Fruit fly (Drosophila melanogaster) whole organism, prepupa: Measurements from ENCODE around the gene Msp300.
A peak's percentile ranks its signal among the peaks of the same experiment; 100 is the strongest.

Experiments used
- Blimp-1 ChIP-seq: fragments of 200-800 bp; sonication (Bioruptor generic); optimal IDR thresholded peaks from 3 replicates; lab custom pipeline; 2017; ENCODE audit warnings: missing biosample characterization, missing genetic modification characterization, mild to moderate bottlenecking, moderate library complexity, missing genetic modification reagents
- CG10631 ChIP-seq: fragments of 200-800 bp; sonication (Bioruptor generic); optimal IDR thresholded peaks from 2 replicates; lab custom pipeline; 2016; ENCODE audit warnings: missing biosample characterization, missing genetic modification characterization
- CG11294 ChIP-seq: fragments of 200-800 bp; sonication (Bioruptor generic); IDR thresholded peaks from 2 replicates; pipeline ENCODE4 v1.3.6; 2022; ENCODE audit warnings: missing biosample characterization, missing genetic modification characterization
- CG11762 ChIP-seq: fragments of 200-800 bp; sonication (Bioruptor generic); optimal IDR thresholded peaks from 3 replicates; lab custom pipeline; 2016; ENCODE audit warnings: missing biosample characterization, missing genetic modification characterization; ENCODE audit not compliant: insufficient read depth
- CG1621 ChIP-seq: fragments of 200-800 bp; sonication (Bioruptor generic); optimal IDR thresholded peaks from 3 replicates; lab custom pipeline; 2018; ENCODE audit warnings: missing biosample characterization, mild to moderate bottlenecking, missing genetic modification characterization
- CG16779 ChIP-seq: fragments of 200-800 bp; sonication (Bioruptor generic); optimal IDR thresholded peaks from 3 replicates; lab custom pipeline; 2017; ENCODE audit warnings: missing biosample characterization, mild to moderate bottlenecking, missing genetic modification characterization
- CG3032 ChIP-seq: fragments of 200-800 bp; optimal IDR thresholded peaks from 2 replicates; lab custom pipeline; 2019; ENCODE audit warnings: missing biosample characterization, mild to moderate bottlenecking, missing genetic modification characterization, moderate library complexity
- CG31627 ChIP-seq: fragments of 200-800 bp; sonication (Bioruptor generic); optimal IDR thresholded peaks from 3 replicates; lab custom pipeline; 2016; ENCODE audit warnings: missing biosample characterization, missing genetic modification characterization
- CG4318 ChIP-seq: fragments of 200-800 bp; sonication (Bioruptor generic); optimal IDR thresholded peaks from 3 replicates; lab custom pipeline; 2017; ENCODE audit warnings: missing biosample characterization, mild to moderate bottlenecking, missing genetic modification characterization
- CG6163 ChIP-seq: fragments of 200-800 bp; sonication (Bioruptor generic); IDR thresholded peaks from 3 replicates; pipeline ENCODE4 v1.3.6; 2022; ENCODE audit warnings: missing biosample characterization, missing genetic modification characterization
- CG6276 ChIP-seq: fragments of 200-800 bp; sonication (Bioruptor generic); optimal IDR thresholded peaks from 2 replicates; lab custom pipeline; 2017; ENCODE audit warnings: missing biosample characterization, mild to moderate bottlenecking, missing genetic modification characterization
- CG6792 ChIP-seq: fragments of 200-800 bp; sonication (Bioruptor generic); optimal IDR thresholded peaks from 3 replicates; lab custom pipeline; 2016; ENCODE audit warnings: missing biosample characterization, missing genetic modification characterization
- CG6854 ChIP-seq: fragments of 200-800 bp; sonication (Bioruptor generic); optimal IDR thresholded peaks from 2 replicates; lab custom pipeline; 2017; ENCODE audit warnings: missing biosample characterization, mild to moderate bottlenecking, missing genetic modification characterization
- CG8119 ChIP-seq: fragments of 200-800 bp; sonication (Bioruptor generic); IDR thresholded peaks from 3 replicates; pipeline ENCODE4 v1.3.6; 2022; ENCODE audit warnings: missing biosample characterization, missing genetic modification characterization
- CG8632 ChIP-seq: fragments of 200-800 bp; sonication (Bioruptor generic); optimal IDR thresholded peaks from 3 replicates; lab custom pipeline; 2016; ENCODE audit warnings: missing biosample characterization, missing genetic modification characterization
- CG9139 ChIP-seq: fragments of 200-800 bp; sonication (Bioruptor generic); optimal IDR thresholded peaks from 3 replicates; lab custom pipeline; 2017; ENCODE audit warnings: missing biosample characterization, mild to moderate bottlenecking, missing genetic modification characterization
- Eip75B ChIP-seq: fragments of 200-800 bp; sonication (Bioruptor generic); optimal IDR thresholded peaks from 3 replicates; lab custom pipeline; 2016; ENCODE audit warnings: missing biosample characterization, missing genetic modification characterization
- Eip78C ChIP-seq: fragments of 200-800 bp; sonication (Bioruptor generic); peaks from one replicate; lab custom pipeline; 2016; ENCODE audit warnings: missing biosample characterization, missing genetic modification characterization
- Ets96B ChIP-seq: fragments of 200-800 bp; optimal IDR thresholded peaks from 2 replicates; lab custom pipeline; 2019; ENCODE audit warnings: missing biosample characterization, mild to moderate bottlenecking, missing genetic modification characterization, moderate library complexity
- Hr38 ChIP-seq: sonication (Bioruptor generic); optimal IDR thresholded peaks from 2 replicates; lab custom pipeline; 2016; ENCODE audit warnings: missing biosample characterization, missing genetic modification characterization
- Hr39 ChIP-seq: fragments of 200-800 bp; sonication (Bioruptor generic); optimal IDR thresholded peaks from 2 replicates; lab custom pipeline; 2016; ENCODE audit warnings: missing biosample characterization, missing genetic modification characterization
- Lpt ChIP-seq: fragments of 200-800 bp; sonication (Bioruptor generic); optimal IDR thresholded peaks from 3 replicates; lab custom pipeline; 2016; ENCODE audit warnings: missing biosample characterization, missing genetic modification characterization
- Met ChIP-seq: fragments of 200-800 bp; sonication (Bioruptor generic); optimal IDR thresholded peaks from 3 replicates; lab custom pipeline; 2016; ENCODE audit warnings: missing biosample characterization, missing genetic modification characterization
- OdsH ChIP-seq: fragments of 200-800 bp; sonication (Bioruptor generic); optimal IDR thresholded peaks from 3 replicates; lab custom pipeline; 2016; ENCODE audit warnings: missing biosample characterization, missing genetic modification characterization
- Smox ChIP-seq: fragments of 200-800 bp; sonication (Bioruptor generic); optimal IDR thresholded peaks from 3 replicates; lab custom pipeline; 2016; ENCODE audit warnings: missing biosample characterization, missing genetic modification characterization
- Sox102F ChIP-seq: fragments of 200-800 bp; sonication (Bioruptor generic); optimal IDR thresholded peaks from 2 replicates; lab custom pipeline; 2016; ENCODE audit warnings: missing biosample characterization, mild to moderate bottlenecking, missing genetic modification characterization
- acj6 ChIP-seq: fragments of 200-800 bp; sonication (Bioruptor generic); optimal IDR thresholded peaks from 3 replicates; lab custom pipeline; 2016; ENCODE audit warnings: missing biosample characterization, missing genetic modification characterization
- cyc ChIP-seq: fragments of 200-800 bp; sonication (Bioruptor generic); optimal IDR thresholded peaks from 3 replicates; lab custom pipeline; 2016; ENCODE audit warnings: missing biosample characterization, missing genetic modification characterization
- dac ChIP-seq: fragments of 200-800 bp; sonication (Bioruptor generic); optimal IDR thresholded peaks from 2 replicates; lab custom pipeline; 2017; ENCODE audit warnings: missing biosample characterization, mild to moderate bottlenecking, missing genetic modification characterization
- dsx ChIP-seq: fragments of 200-800 bp; optimal IDR thresholded peaks from 3 replicates; lab custom pipeline; 2019; ENCODE audit warnings: missing biosample characterization, mild to moderate bottlenecking, missing genetic modification characterization, moderate library complexity; ENCODE audit not compliant: poor library complexity, severe bottlenecking
- esn ChIP-seq: fragments of 200-800 bp; sonication (Bioruptor generic); optimal IDR thresholded peaks from 2 replicates; lab custom pipeline; 2016; ENCODE audit warnings: missing biosample characterization, mild to moderate bottlenecking, missing genetic modification characterization, moderate library complexity
- fd59A ChIP-seq: fragments of 200-800 bp; sonication (Bioruptor generic); optimal IDR thresholded peaks from 2 replicates; lab custom pipeline; 2017; ENCODE audit warnings: missing biosample characterization, mild to moderate bottlenecking, missing genetic modification characterization, missing genetic modification reagents
- fkh ChIP-seq: fragments of 200-800 bp; sonication (Bioruptor generic); optimal IDR thresholded peaks from 3 replicates; lab custom pipeline; 2017; ENCODE audit warnings: missing biosample characterization, mild to moderate bottlenecking, missing genetic modification characterization, moderate library complexity
- lz ChIP-seq: fragments of 200-800 bp; sonication (Bioruptor generic); optimal IDR thresholded peaks from 3 replicates; lab custom pipeline; 2016; ENCODE audit warnings: missing biosample characterization, missing genetic modification characterization
- net ChIP-seq: fragments of 200-800 bp; sonication (Bioruptor generic); optimal IDR thresholded peaks from 3 replicates; lab custom pipeline; 2016; ENCODE audit warnings: missing biosample characterization, missing genetic modification characterization
- pdm3 ChIP-seq: fragments of 200-800 bp; sonication (Bioruptor generic); optimal IDR thresholded peaks from 3 replicates; lab custom pipeline; 2016; ENCODE audit warnings: missing biosample characterization, missing genetic modification characterization
- salr ChIP-seq, 2 experiments: fragments of 200-800 bp; sonication (Bioruptor generic); optimal IDR thresholded peaks; 3 replicates each; lab custom pipeline; 2016 to 2018; ENCODE audit warnings: missing biosample characterization in 2 of 2, missing genetic modification characterization in 2 of 2, mild to moderate bottlenecking in 1 of 2
- spab ChIP-seq: fragments of 200-800 bp; sonication (Bioruptor generic); optimal IDR thresholded peaks from 2 replicates; lab custom pipeline; 2017; ENCODE audit warnings: missing biosample characterization, mild to moderate bottlenecking, missing genetic modification characterization, missing genetic modification reagents
- ss ChIP-seq, 2 experiments: fragments of 200-800 bp; sonication (Bioruptor generic); optimal IDR thresholded peaks; 2 replicates in 1 of 2; 3 replicates in 1 of 2; lab custom pipeline; 2017 to 2018; ENCODE audit warnings: mild to moderate bottlenecking in 2 of 2, missing biosample characterization in 2 of 2, missing genetic modification characterization in 2 of 2, moderate library complexity in 1 of 2
- svp ChIP-seq: fragments of 200-800 bp; sonication (Bioruptor generic); peaks from one replicate; lab custom pipeline; 2016; ENCODE audit warnings: missing biosample characterization, missing genetic modification characterization
- topi ChIP-seq: fragments of 200-800 bp; sonication (Bioruptor generic); optimal IDR thresholded peaks from 3 replicates; lab custom pipeline; 2016; ENCODE audit warnings: missing biosample characterization, missing genetic modification characterization
- vri ChIP-seq: fragments of 200-800 bp; sonication (Bioruptor generic); optimal IDR thresholded peaks from 3 replicates; lab custom pipeline; 2016; ENCODE audit warnings: missing biosample characterization, mild to moderate bottlenecking, missing genetic modification characterization

Msp300 gene

DNA sequence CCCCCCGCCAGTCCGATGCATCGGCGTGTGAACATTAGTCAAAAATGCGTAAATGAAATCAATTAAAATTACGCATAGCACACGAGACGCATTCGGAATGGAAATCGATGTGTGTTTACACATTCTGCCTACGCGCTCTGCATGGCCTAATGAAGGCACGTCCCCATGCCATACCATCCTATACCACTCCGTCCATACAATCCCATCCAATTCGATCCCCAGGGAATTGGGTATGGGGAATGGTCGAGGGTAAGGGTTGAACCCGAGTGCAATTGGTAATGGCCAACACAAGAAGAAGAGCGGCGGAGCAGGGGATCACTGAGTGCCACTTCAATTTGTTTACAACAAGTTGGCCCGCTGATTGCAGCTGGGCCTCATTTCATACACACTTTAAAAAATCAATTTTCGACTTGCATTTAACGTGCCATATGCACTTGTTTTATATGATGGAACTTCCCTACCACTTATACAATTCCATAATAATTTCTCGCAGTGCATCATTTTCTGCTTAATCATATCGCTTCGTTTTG is 144.8 kb downstream of the Msp300 start (continued):
- TF ChIP-seq CG1621 (tag; lab: Kevin White, UChicago) = no peak
- TF ChIP-seq spab (GFP tag; lab: Kevin White, UChicago) = peak; percentile 15
- TF ChIP-seq, all 60 proteins: peak for 31

DNA sequence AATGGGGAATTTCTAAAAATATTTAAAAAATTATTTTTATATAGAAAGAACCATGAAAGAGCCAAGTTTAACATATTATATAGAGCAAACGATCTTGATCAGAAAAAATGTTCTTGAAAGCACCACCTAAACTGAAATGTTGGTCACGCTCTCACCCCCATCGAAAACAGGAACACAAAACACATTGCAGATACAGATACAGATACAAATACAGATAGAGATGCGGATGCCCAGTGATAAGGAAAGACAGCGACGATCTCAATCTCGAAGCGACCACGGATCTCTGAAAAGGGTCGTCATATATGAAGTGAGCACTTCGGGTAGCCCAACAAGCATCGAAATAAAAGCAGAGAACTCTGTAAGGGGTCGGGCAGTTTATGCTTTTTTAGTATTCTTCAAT is 146.7 kb downstream of the Msp300 start:
- TF ChIP-seq CG6792 (GFP tag; lab: Kevin White, UChicago) (no peak), Hr38 (GFP tag; lab: Kevin White, UChicago) (no peak), cyc (GFP tag; lab: Kevin White, UChicago) (no peak), Lpt (GFP tag; lab: Kevin White, UChicago) (no peak), CG16779 (tag; lab: Kevin White, UChicago) (no peak), salr (GFP tag; optimal IDR thresholded peaks at IDR 0.05; lab: Kevin White, UChicago) (no peak), fkh (GFP tag; lab: Kevin White, UChicago) (no peak), lz (GFP tag; lab: Kevin White, UChicago) (no peak), CG6854 (GFP tag; lab: Kevin White, UChicago) (no peak), topi (GFP tag; lab: Kevin White, UChicago) (no peak), Smox (GFP tag; lab: Kevin White, UChicago) (no peak), Sox102F (GFP tag; lab: Kevin White, UChicago) (peak; percentile 6), CG31627 (GFP tag; lab: Kevin White, UChicago) (no peak), fd59A (GFP tag; lab: Kevin White, UChicago) (no peak), CG11294 (no peak), ss (GFP tag; optimal IDR thresholded peaks at IDR 0.05; lab: Kevin White, UChicago) (no peak), OdsH (GFP tag; lab: Kevin White, UChicago) (no peak), acj6 (GFP tag; lab: Kevin White, UChicago) (no peak), Met (peak; percentile 11), CG8119 (GFP tag; lab: Robert Waterston, UW) (no peak), vri (GFP tag; lab: Kevin White, UChicago) (peak; percentile 52), Eip78C (GFP tag; lab: Kevin White, UChicago) (peak; percentile 9), CG10631 (GFP tag; lab: Kevin White, UChicago) (no peak), dsx (GFP tag; lab: Kevin White, UChicago) (no peak), esn (GFP tag; lab: Kevin White, UChicago) (peak; percentile 23), CG4318 (no peak), CG3032 (tag; lab: Kevin White, UChicago) (no peak)
- TF ChIP-seq, all 60 proteins: peak for 5

dm6 chr2L:5247812-5248211 is 147.1 kb downstream of the Msp300 start:
- TF ChIP-seq svp (GFP tag; lab: Kevin White, UChicago) (peak; percentile 53), CG8119 (GFP tag; lab: Robert Waterston, UW) (no peak), Eip75B (GFP tag; lab: Kevin White, UChicago) (no peak), salr (GFP tag; optimal IDR thresholded peaks at IDR 0.05; lab: Kevin White, UChicago) (no peak), fkh (GFP tag; lab: Kevin White, UChicago) (no peak), spab (GFP tag; lab: Kevin White, UChicago) (no peak), dac (GFP tag; lab: Kevin White, UChicago) (no peak)

- no peak for TF ChIP-seq CG4318
- TF ChIP-seq spab (GFP tag; lab: Kevin White, UChicago) = no peak
- no peak for TF ChIP-seq lz (GFP tag; lab: Kevin White, UChicago)
- TF ChIP-seq esn (GFP tag; lab: Kevin White, UChicago) = no peak
Measured at dm6 chr2L:5248582-5248981, 147.9 kb downstream of the Msp300 start.

DNA sequence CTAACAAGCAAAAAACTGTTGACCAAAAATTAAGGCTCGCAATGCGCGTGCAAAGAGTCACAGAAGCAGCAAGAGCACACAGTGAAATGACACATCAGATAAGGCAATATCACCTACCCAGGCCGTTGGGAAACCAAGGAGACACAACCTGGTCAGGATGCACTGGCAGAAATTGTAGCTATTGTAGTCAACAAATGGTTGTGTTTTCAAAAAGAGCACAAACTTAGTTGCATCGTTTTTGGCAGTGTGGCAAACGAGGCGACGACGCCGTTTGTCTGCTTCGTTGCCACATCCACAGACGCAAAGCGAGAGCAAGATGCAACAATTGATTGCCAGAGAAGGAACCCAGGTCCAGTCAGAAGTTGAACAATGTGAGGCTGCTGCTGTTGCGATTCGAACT is 149.1 kb downstream of the Msp300 start:
- TF ChIP-seq CG6276 (GFP tag; lab: Kevin White, UChicago) = peak; percentile 6
- TF ChIP-seq CG11762 = peak; percentile 2
- TF ChIP-seq CG6854 (GFP tag; lab: Kevin White, UChicago) = peak; percentile 31
- peak; percentile 20 for TF ChIP-seq net (GFP tag; lab: Kevin White, UChicago)
- TF ChIP-seq CG8632 (GFP tag; lab: Kevin White, UChicago) = no peak
- peak; percentile 93 for TF ChIP-seq vri (GFP tag; lab: Kevin White, UChicago)
- TF ChIP-seq Blimp-1 = no peak
- TF ChIP-seq CG8119 (GFP tag; lab: Robert Waterston, UW) = peak; percentile 38; the same call in 1 of the 3 replicates
- TF ChIP-seq esn (GFP tag; lab: Kevin White, UChicago) = peak; percentile 79
- TF ChIP-seq Hr39 (GFP tag; lab: Kevin White, UChicago) = peak; percentile 70
- peak; percentile 66 for TF ChIP-seq topi (GFP tag; lab: Kevin White, UChicago)
- TF ChIP-seq CG16779 (tag; lab: Kevin White, UChicago) = no peak
- peak; percentile 53 for TF ChIP-seq Ets96B (tag; lab: Kevin White, UChicago)
- TF ChIP-seq CG4318 = no peak
- TF ChIP-seq Eip78C (GFP tag; lab: Kevin White, UChicago) = peak; percentile 84
- peak; percentile 56 for TF ChIP-seq pdm3 (GFP tag; lab: Kevin White, UChicago)
- TF ChIP-seq CG9139 (GFP tag; lab: Kevin White, UChicago) = no peak
- TF ChIP-seq CG6163 (GFP tag; lab: Robert Waterston, UW) = peak; percentile 84
